Fruit fly (Drosophila melanogaster) S2 (cell line): ENCODE results near the gene CG43083.

Experiments used
- CG8478 ChIP-seq: fragments of >200 bp; optimal IDR thresholded peaks from 2 replicates; lab custom pipeline; 2018
- CTCF ChIP-seq, 2 experiments: fragments of >200 bp; optimal IDR thresholded peaks; 2 replicates each; lab custom pipeline; 2018

The CG43083 gene

DNA sequence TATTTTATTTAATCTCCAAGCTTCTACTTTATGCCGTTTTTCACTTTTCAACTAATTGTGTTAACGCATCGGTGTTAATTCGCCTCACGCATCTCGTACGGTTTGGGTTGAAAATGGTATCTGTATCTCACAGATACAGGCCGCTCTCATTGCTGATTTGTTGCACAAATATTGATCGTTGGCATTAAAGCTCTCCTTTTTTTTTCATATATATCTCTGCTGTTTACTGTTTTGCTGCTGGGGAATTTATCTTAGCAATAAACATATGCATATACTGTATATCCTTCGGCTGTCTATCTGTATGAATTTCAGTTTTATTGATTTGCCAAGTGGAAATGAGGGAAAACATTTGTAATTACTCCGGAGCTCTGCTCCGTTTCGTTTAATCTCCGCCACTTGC, 15.7 kb upstream of the CG43083 start:
- no peak for TF ChIP-seq CG8478 (lab: Kevin White, UChicago)
- no peak for TF ChIP-seq CTCF (optimal IDR thresholded peaks at IDR 0.05; lab: Kevin White, UChicago)

DNA sequence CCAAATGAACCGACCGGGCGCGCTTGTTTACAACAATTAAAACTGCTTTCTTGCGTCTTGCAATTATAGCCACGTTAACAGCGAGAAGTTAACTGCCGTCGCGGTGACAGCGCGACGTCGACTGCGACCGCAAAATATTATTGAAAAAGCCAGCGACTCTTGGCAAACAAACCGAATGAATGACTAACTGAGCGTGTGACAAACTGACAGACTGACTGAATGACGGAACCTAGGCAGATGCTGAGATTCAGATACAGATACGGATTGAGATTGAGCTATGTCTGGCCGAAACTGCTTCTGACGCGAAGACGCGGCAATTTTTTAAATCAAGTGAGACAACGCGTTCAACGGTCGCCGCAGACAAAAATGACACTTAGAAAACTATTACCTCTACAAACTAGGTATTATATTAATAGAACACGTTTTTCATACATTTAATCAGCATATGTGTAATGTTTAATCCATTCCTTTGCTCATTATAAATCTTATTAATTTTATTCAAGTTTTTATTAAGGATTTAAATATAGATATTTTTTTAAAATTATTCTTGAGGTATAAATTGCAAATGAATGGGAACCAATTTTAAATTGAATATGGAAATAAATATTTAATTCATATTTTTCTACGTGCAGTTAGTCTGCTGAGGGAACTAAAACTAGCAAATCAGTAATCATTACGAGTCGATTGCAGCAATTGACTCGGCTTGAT, 13.8 kb upstream of the CG43083 start:
- TF ChIP-seq CG8478 (lab: Kevin White, UChicago) (no peak), CTCF (optimal IDR thresholded peaks at IDR 0.05; lab: Kevin White, UChicago) (no peak)

DNA sequence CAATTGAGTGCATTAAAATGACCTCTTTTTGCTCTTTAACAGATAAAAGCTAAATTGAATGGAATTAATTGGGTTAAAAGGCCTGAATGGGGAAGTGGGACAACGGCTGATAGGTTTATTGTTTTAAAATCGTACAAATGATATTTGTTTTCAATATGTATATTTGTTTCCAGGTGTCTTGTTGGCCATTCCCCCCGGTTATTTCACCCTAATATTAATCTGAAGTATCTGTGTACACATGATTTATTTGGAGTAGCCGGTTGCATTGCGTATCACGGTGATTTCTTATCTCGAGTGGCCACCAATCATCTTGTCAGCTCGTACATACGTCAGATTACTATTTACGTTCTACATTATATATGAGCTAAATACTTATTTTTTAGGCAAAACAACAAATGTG, 12.0 kb upstream of the CG43083 start:
- TF ChIP-seq CG8478 (lab: Kevin White, UChicago) (no peak), CTCF (optimal IDR thresholded peaks at IDR 0.05; lab: Kevin White, UChicago) (no peak)

DNA sequence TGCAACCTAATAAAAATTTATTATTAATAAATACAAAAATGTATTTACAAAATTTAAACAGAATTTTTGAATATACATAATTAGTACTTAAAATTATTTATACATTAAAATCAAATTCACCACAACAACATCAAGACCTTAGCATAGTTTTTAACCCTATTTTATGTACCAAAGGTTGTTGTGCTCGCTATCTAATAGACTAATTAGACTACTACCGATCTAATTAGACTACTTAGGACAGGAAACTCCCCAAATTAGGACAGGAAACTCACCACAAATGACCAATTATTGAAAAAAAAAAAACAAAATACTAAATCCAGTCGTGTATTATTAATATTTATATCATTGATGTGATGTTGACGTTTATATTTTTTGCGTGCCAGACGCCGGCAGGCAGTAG, 11.4 kb upstream of the CG43083 start:
- TF ChIP-seq CTCF (optimal IDR thresholded peaks at IDR 0.05; lab: Kevin White, UChicago) = peak in 1 of 2 experiments; percentile 22
- no peak for TF ChIP-seq CG8478 (lab: Kevin White, UChicago)

DNA sequence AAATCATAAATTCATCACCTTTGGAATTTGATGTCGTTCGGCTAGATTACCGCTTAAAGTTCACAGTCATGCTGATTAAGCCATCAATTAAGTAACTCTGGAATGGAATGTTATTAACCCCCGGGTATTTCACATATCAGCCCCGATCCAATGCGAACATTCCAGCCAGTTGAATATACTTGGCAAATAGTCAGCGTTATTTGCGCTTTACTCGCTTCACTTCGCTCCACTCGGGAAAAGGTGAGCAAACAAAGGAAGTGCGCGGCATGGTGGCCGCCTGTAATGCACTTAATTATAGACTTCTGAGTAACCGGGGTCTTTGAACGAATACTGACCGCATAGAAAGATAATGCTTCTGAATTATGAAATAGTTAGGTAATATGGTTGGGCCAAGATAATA, 10.8 kb upstream of the CG43083 start:
- TF ChIP-seq CTCF (optimal IDR thresholded peaks at IDR 0.05; lab: Kevin White, UChicago) (no peak), CG8478 (lab: Kevin White, UChicago) (no peak)

DNA sequence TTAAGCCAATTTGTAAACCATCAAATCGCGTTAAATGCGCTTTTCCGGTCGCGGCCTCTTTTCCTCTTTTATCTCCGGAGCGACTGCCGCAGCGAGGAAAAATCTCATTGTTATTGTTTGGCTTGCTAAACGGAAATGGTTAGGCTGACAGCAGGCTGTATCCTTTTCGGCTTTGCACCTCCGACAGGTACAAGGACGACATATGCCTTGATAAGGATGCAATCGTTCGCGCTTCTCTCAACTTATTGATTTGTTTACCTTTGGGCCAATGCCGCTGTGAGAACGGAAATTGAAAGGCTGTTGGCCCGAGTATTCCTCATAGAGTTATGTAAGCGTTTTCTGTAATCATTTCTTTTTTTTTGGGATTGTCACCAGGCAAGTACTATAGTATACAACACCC, 9.8 kb upstream of the CG43083 start:
- TF ChIP-seq CTCF (optimal IDR thresholded peaks at IDR 0.05; lab: Kevin White, UChicago) (no peak), CG8478 (lab: Kevin White, UChicago) (no peak)

DNA sequence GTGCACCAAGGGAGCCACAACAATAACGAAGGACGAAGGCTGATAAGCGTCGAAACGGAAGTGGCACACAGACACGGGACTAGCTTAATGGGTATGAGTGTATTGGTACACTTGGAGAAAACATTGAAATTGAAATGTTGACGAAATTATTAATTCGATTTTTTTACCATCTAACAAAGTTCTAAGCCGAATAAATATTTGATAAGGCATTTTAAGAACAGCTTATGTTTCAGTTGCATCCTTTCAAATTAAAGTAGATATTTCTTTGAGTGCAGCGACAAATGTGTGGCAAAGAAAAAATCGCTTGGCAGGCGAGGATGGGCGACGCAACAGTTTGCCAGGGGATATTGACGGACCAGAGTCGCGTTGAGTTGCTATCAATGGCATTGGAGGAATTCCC, 8.4 kb upstream of the CG43083 start:
- TF ChIP-seq CTCF (optimal IDR thresholded peaks at IDR 0.05; lab: Kevin White, UChicago) = no peak
- no peak for TF ChIP-seq CG8478 (lab: Kevin White, UChicago)

DNA sequence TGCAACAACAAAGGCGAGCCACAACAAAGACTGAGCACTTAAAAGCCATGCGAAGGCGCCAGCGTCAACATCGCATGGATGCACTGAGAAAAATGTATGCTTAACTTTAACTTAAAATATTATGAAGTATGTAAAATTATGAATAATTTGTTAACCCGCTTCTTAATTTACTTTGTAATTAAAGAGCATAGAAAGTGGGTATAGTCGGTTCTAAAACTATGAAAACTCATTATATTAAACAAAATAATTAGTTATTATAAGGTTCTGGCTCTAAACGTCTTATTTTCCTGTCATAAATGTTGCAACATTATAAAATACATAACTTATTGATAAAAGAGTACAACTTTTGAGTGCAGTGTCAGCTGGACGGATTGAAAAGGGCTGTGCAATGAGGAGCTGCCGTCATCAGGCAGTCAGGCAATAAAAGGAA, 6.8 kb upstream of the CG43083 start:
- TF ChIP-seq CTCF (optimal IDR thresholded peaks at IDR 0.05; lab: Kevin White, UChicago) (no peak), CG8478 (lab: Kevin White, UChicago) (no peak)

DNA sequence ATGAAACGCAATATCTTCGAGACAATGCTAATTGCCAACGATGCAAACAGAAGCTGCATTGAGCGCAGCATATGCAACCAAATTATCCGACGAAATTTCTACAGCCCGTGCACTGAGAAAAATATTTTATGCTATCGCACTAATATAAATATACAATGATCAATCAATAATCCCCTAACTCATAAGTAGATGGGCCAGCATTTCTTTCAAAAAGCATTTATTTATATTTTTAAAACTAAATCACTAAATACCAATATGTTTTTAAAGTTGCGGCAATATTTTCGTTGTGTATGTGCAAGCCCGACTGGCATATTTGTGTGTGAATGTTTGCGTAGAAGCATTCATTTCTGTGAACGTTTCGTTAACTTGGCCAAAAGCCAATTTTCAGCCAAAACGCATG, 2.2 kb upstream of the CG43083 start:
- TF ChIP-seq CG8478 (lab: Kevin White, UChicago) (no peak), CTCF (optimal IDR thresholded peaks at IDR 0.05; lab: Kevin White, UChicago) (no peak)

DNA sequence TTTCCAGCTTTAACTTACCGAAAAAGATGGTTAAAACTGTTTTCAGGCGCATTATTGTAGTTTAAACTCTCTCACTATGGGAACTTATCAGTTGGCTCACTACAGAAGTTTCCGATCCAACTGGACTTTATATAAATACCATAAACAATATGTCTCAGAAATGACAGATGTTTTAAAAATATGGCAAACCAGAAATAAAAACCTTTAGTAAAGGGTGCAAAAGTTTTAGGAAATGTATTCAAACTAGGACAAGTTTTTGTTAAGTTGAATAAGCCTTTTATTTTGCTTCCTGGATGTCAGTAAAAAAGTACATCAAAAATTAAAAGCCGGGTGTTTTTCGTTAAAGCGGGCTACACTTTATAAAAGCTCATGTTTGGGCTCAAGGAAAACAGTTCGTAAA, 1.2 kb downstream of the CG43083 start, which contains the start of the genes Eig71Ea and Eig71Eb:
Eig71Ea (minus strand) TSS at position 101 of the 400 bp plus-strand sequence.
Eig71Eb (plus strand) TSS at position 376 of the 400 bp plus-strand sequence.
- TF ChIP-seq CG8478 (lab: Kevin White, UChicago) = no peak
- TF ChIP-seq CTCF (optimal IDR thresholded peaks at IDR 0.05; lab: Kevin White, UChicago) = no peak

DNA sequence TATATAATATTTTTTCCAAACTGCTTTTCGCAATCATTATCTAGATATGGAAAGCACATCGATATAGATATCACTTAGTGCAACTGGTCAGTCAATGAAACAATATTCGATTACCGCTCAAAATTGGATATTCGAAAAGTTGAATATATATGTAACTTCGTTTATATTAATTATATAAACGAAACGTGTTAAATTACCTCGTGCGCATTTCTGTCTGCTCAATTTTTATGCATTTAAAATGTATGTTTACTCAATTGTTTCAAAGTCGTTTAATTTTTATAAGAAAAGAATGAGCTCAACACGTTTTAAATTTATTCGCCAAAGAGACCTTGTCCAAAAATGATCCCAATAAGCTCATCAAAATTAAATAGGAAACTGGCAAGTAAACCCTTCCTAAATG, 2.2 kb downstream of the CG43083 start, which contains the start of gene CG43084:
CG43084 (plus strand) TSS at position 301 of the 400 bp plus-strand sequence.
- TF ChIP-seq CTCF (optimal IDR thresholded peaks at IDR 0.05; lab: Kevin White, UChicago) = no peak
- no peak for TF ChIP-seq CG8478 (lab: Kevin White, UChicago)

DNA sequence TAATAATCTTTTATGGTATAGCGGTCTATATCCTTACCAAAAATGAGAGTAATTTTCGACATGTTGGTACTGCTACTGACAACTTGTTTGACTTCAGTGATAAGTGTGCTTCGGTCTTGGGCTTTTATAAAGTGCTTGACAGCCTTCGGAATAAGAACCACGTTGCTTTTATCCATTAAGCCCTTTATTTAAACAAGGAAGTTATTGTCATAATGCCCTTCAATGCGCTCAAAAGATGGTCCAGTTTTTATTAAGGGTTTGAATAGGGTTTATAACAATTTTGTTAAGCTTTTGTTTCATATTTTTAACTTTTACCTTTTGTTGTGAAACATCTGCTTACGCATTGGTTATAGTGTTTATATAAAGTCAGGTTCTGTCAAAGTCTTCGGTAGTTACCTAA, 3.8 kb downstream of the CG43083 start, which contains the start of the genes Eig71Ec and Eig71Ed:
Eig71Ec (minus strand) TSS at position 101 of the 400 bp plus-strand sequence.
Eig71Ed (plus strand) TSS at position 384 of the 400 bp plus-strand sequence.
- no peak for TF ChIP-seq CTCF (optimal IDR thresholded peaks at IDR 0.05; lab: Kevin White, UChicago)
- no peak for TF ChIP-seq CG8478 (lab: Kevin White, UChicago)

DNA sequence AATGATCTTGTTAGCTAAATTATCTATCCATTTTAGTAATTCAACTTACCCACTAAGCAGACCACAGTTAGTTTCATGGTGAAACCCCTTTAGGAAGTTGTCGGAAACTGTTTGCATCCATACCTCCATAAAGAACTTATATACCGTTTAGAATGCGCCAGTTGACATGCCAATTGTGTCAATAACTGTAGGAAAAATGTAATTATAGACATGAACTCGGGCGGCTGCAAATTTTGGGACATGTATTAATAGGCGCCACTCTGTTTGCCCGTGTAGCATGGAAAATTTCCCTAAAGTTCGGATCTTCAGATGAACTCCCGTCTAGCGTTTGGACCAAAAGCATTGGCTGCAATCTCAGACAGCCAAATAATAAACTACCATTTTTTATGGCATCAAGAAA, 7.5 kb downstream of the CG43083 start, which contains the start of gene Eig71Ee:
Eig71Ee (minus strand) TSS at position 101 of the 400 bp plus-strand sequence.
- TF ChIP-seq CG8478 (lab: Kevin White, UChicago) (no peak), CTCF (optimal IDR thresholded peaks at IDR 0.05; lab: Kevin White, UChicago) (no peak)

DNA sequence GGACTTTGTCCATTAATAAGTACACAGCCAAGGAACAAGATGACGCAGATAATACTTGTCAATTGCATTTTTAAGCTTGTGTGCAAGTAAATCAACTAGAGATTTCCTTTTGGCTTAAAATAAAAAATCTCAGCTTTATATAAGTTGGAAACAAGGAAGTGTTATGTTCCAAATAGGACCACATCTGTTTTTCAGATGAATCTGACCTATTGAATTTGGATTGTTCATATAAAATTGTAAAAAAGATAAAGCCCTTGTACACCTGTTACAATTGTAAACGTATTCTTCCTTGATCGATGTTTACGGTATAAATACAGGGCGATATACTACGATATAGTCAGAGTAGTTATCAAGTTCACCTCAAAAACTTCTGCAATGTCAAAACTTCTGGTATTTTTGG, 8.9 kb downstream of the CG43083 start, which contains the start of the genes Eig71Ef and Eig71Eg:
Eig71Ef (minus strand) TSS at position 101 of the 400 bp plus-strand sequence.
Eig71Eg (plus strand) TSS at position 339 of the 400 bp plus-strand sequence.
- TF ChIP-seq CTCF (optimal IDR thresholded peaks at IDR 0.05; lab: Kevin White, UChicago) (no peak), CG8478 (lab: Kevin White, UChicago) (no peak)

DNA sequence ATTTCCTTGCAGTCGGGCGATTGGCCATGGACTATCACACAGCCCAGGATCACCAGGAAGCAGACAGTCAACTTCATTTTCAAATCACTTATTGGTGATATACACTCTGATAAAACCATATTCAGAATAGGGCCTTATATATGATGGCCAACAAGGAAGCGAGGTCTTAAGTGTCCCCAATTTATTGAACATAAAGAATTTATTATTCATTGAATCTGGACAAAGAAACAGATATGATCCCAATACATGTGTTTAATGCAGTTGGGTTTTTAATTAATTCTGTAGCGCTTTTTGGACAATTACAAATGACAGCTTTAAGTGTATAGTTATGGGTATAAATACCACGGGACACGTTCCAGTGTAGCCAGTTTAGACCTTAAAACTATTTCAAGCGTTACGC, 11.0 kb downstream of the CG43083 start, which contains the start of the genes Eig71Eh and Eig71Ei:
Eig71Eh (minus strand) TSS at position 101 of the 400 bp plus-strand sequence.
Eig71Ei (plus strand) TSS at position 367 of the 400 bp plus-strand sequence.
- TF ChIP-seq CTCF (optimal IDR thresholded peaks at IDR 0.05; lab: Kevin White, UChicago) (no peak), CG8478 (lab: Kevin White, UChicago) (no peak)
